Fruit fly (Drosophila melanogaster) whole organism, pupa: ENCODE data around the gene Traf-like.

Source experiments
- CG13204 ChIP-seq: fragments of 200-800 bp; sonication (Bioruptor generic); optimal IDR thresholded peaks from 2 replicates; lab custom pipeline; 2018; ENCODE audit warnings: missing biosample characterization, mild to moderate bottlenecking, missing genetic modification characterization, moderate library complexity
- CG4496 ChIP-seq: fragments of 200-800 bp; sonication (Bioruptor generic); IDR thresholded peaks from 3 replicates; pipeline ENCODE4 v1.3.6; 2022; ENCODE audit warnings: missing biosample characterization, missing genetic modification characterization
- CG8159 ChIP-seq: fragments of 200-800 bp; sonication (Bioruptor generic); optimal IDR thresholded peaks from 3 replicates; lab custom pipeline; 2018; ENCODE audit warnings: missing biosample characterization, mild to moderate bottlenecking, missing genetic modification characterization, moderate library complexity
- Ets98B ChIP-seq: fragments of 200-800 bp; sonication (Bioruptor generic); IDR thresholded peaks from 2 replicates; pipeline ENCODE4 v1.3.6; 2022; ENCODE audit warnings: missing biosample characterization, missing genetic modification characterization
- Snoo ChIP-seq: fragments of 200-800 bp; sonication (Bioruptor generic); optimal IDR thresholded peaks from 3 replicates; lab custom pipeline; 2017; ENCODE audit warnings: missing biosample characterization, mild to moderate bottlenecking, missing genetic modification characterization, inconsistent platforms
- fd96Ca ChIP-seq: fragments of 200-800 bp; sonication (Bioruptor generic); IDR thresholded peaks from 3 replicates; pipeline ENCODE4 v1.3.6; 2022; ENCODE audit warnings: missing biosample characterization, missing genetic modification characterization
- gl ChIP-seq: fragments of 200-800 bp; sonication (Bioruptor generic); optimal IDR thresholded peaks from 2 replicates; lab custom pipeline; 2018; ENCODE audit warnings: missing biosample characterization, mild to moderate bottlenecking, missing genetic modification characterization
- rn ChIP-seq: fragments of 200-800 bp; sonication (Bioruptor generic); IDR thresholded peaks from 2 replicates; pipeline ENCODE4 v1.3.6; 2022; ENCODE audit warnings: missing biosample characterization, missing genetic modification characterization

DNA sequence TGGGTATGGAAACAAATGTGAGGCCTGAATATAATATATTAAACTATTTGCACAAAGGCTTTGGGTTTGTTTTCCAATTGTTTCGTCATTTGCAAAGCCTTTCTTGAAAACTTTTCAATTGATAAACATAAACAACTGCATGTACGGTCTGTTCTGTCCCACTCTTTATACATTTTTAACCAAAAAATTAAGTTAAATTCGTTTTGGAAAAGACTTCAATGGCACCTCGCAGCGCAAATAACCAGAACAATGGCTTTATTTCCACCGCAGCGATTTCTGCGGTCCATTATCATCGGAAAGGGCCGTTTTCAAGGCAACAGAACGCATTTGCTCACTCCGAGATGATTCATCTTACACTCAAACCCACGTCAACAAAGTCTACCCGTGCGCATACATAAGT is 6.0 kb downstream of the Traf-like start:
- TF ChIP-seq CG8159 (tag; lab: Kevin White, UChicago) (no peak), fd96Ca (GFP tag; lab: Robert Waterston, UW) (no peak), CG13204 (GFP tag; lab: Kevin White, UChicago) (no peak), CG4496 (no peak), gl (tag; lab: Kevin White, UChicago) (no peak), Snoo (no peak), Ets98B (GFP tag; lab: Robert Waterston, UW) (no peak), rn (GFP tag; lab: Robert Waterston, UW) (no peak)
